Worm (Caenorhabditis elegans): ENCODE results near the gene hyl-1.

hyl-1 gene

DNA sequence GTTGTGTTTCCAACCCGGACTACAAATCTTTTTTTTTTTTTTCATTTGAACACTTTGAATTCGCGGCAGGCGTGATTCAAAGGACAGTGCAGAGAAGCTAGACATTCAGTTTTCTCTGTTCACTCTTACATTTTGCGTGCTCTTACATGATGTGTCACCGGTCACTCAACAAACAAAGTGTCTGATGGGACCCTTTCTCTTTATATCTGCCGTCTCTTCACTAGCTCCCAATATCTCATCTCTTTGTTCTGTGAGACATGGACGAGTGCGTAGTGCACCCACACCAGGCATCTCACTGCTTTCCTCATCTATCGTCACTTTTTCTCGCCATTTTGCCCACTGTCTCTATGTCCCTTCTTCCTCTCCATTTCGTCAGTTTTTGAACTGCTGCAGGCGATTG, 48.1 kb downstream of the hyl-1 start (continued):
- peak; percentile 23 for TF ChIP-seq fos-1 (tag; optimal IDR thresholded peaks at IDR 0.05)
- TF ChIP-seq fkh-10 (GFP tag; optimal IDR thresholded peaks at IDR 0.05) = no peak
- TF ChIP-seq lsy-12 (tag; optimal IDR thresholded peaks at IDR 0.05) = no peak
- TF ChIP-seq pha-4 (tag; optimal IDR thresholded peaks at IDR 0.05) = peak; percentile 40
- no peak for TF ChIP-seq ZK546.5 (tag; optimal IDR thresholded peaks at IDR 0.05)
- TF ChIP-seq egl-27 (tag; optimal IDR thresholded peaks at IDR 0.05) = no peak
- no peak for TF ChIP-seq nhr-23 (tag; optimal IDR thresholded peaks at IDR 0.05)
- peak; percentile 95 for TF ChIP-seq unc-62 (GFP tag; optimal IDR thresholded peaks at IDR 0.05)
- no peak for TF ChIP-seq eor-1 (tag; optimal IDR thresholded peaks at IDR 0.05)
- TF ChIP-seq daf-12 (tag; optimal IDR thresholded peaks at IDR 0.05) = no peak
- no peak for TF ChIP-seq snpc-4 (tag; optimal IDR thresholded peaks at IDR 0.05)
- no peak for TF ChIP-seq ztf-11 (tag; optimal IDR thresholded peaks at IDR 0.05)
- TF ChIP-seq unc-39 (tag; optimal IDR thresholded peaks at IDR 0.05) = no peak
- TF ChIP-seq skn-1 (tag; optimal IDR thresholded peaks at IDR 0.05) = no peak
- no peak for TF ChIP-seq tbx-2 (tag; optimal IDR thresholded peaks at IDR 0.05)

DNA sequence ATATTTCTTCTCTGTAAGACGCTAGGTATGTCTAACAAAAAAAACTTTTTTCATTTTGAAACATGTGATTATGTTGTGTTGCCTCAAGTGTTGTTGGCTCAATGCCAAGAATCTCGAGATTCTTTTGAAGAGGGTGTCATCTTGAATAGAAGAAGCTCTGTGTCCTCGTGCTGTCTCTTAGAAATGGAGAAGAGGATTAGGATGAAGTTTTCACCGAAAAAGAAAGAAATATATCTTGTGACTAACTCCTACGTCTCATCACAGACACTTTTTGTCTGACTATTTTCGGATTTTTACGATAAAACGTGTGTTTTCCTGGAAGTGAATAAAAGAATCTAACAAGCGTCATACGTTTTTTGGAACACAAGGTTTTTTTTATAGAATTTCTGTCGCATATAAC, 48.7 kb downstream of the hyl-1 start:
- TF ChIP-seq nfya-1 (tag; optimal IDR thresholded peaks at IDR 0.05; ENCODE audit: insufficient read depth) (peak; percentile 12), fkh-2 (tag; optimal IDR thresholded peaks at IDR 0.05) (no peak), egl-5 (tag; optimal IDR thresholded peaks at IDR 0.05) (no peak), pha-4 (tag; optimal IDR thresholded peaks at IDR 0.05) (no peak)
